Worm (Caenorhabditis elegans) whole organism, young adult: ENCODE measurements around the gene tpi-1.

Source experiments
- B0019.2 ChIP-seq: fragments of 200-800 bp; sonication (Bioruptor generic); conservative IDR thresholded peaks from 2 replicates; pipeline ENCODE4 v1.3.6; 2022; ENCODE audit warnings: missing genetic modification reagents, missing genetic modification characterization, missing compliant biosample characterization
- B0261.1 ChIP-seq: sonication (generic microtip); optimal IDR thresholded peaks from 2 replicates; lab custom pipeline; 2016; ENCODE audit warnings: mild to moderate bottlenecking, missing genetic modification characterization, moderate library complexity, missing compliant biosample characterization
- D2030.7 ChIP-seq: fragments of 200-800 bp; sonication (Bioruptor generic); IDR thresholded peaks from 2 replicates; pipeline ENCODE4 v1.3.6; 2022; ENCODE audit warnings: missing genetic modification reagents, missing genetic modification characterization, missing compliant biosample characterization
- F22D6.2 ChIP-seq: sonication (generic microtip); optimal IDR thresholded peaks from 2 replicates; lab custom pipeline; 2016; ENCODE audit warnings: mild to moderate bottlenecking, missing genetic modification characterization, missing compliant biosample characterization
- F33H1.4 ChIP-seq: fragments of 200-800 bp; sonication (Bioruptor generic); IDR thresholded peaks from 2 replicates; pipeline ENCODE4 v1.3.6; 2022; ENCODE audit warnings: missing genetic modification reagents, missing genetic modification characterization, missing compliant biosample characterization
- F52B5.7 ChIP-seq: sonication (generic microtip); optimal IDR thresholded peaks from 2 replicates; lab custom pipeline; 2016; ENCODE audit warnings: mild to moderate bottlenecking, missing genetic modification characterization, missing compliant biosample characterization
- F55B11.4 ChIP-seq: sonication (generic microtip); optimal IDR thresholded peaks from 2 replicates; lab custom pipeline; 2016; ENCODE audit warnings: missing compliant biosample characterization, missing genetic modification characterization, borderline replicate concordance; ENCODE audit not compliant: insufficient read depth
- K11D2.4 ChIP-seq: fragments of 200-800 bp; sonication (Bioruptor generic); IDR thresholded peaks from 2 replicates; pipeline ENCODE4 v1.3.6; 2022; ENCODE audit warnings: missing genetic modification reagents, missing genetic modification characterization, missing compliant biosample characterization
- K12H6.12 ChIP-seq: fragments of 200-800 bp; sonication (Bioruptor generic); optimal IDR thresholded peaks from 2 replicates; lab custom pipeline; 2018; ENCODE audit warnings: mild to moderate bottlenecking, missing genetic modification characterization, missing compliant biosample characterization
- T26A5.8 ChIP-seq: sonication (generic microtip); optimal IDR thresholded peaks from 2 replicates; lab custom pipeline; 2016; ENCODE audit warnings: missing genetic modification characterization, missing compliant biosample characterization
- Y53F4B.3 ChIP-seq: fragments of 200-800 bp; sonication (Bioruptor generic); IDR thresholded peaks from 2 replicates; pipeline ENCODE4 v1.3.6; 2022; ENCODE audit warnings: missing genetic modification reagents, missing genetic modification characterization, missing compliant biosample characterization
- Y67H2A.10 ChIP-seq: fragments of 200-800 bp; sonication (Bioruptor generic); conservative IDR thresholded peaks from 2 replicates; pipeline ENCODE4 v1.3.6; 2022; ENCODE audit warnings: missing genetic modification reagents, missing genetic modification characterization, missing compliant biosample characterization
- Y79H2A.3 ChIP-seq: fragments of 200-800 bp; sonication (Bioruptor generic); conservative IDR thresholded peaks from 2 replicates; pipeline ENCODE4 v1.3.6; 2022; ENCODE audit warnings: missing genetic modification reagents, missing genetic modification characterization, missing compliant biosample characterization
- Y95B8A.8 ChIP-seq: fragments of 200-800 bp; sonication (Bioruptor generic); IDR thresholded peaks from 2 replicates; pipeline ENCODE4 v1.3.6; 2022; ENCODE audit warnings: missing genetic modification reagents, missing genetic modification characterization, missing compliant biosample characterization
- akir-1 ChIP-seq: fragments of 200-800 bp; sonication (Bioruptor generic); optimal IDR thresholded peaks from 2 replicates; lab custom pipeline; 2018; ENCODE audit warnings: mild to moderate bottlenecking, missing genetic modification characterization, moderate library complexity, missing compliant biosample characterization
- ama-1 ChIP-seq, 3 experiments: fragments of 150-350 bp in 1 of 3; sonication (generic microtip) in 2 of 3; optimal IDR thresholded peaks; 2 replicates each; lab custom pipeline; 2014 to 2018; ENCODE audit warnings: missing biosample characterization in 2 of 3, missing genetic modification characterization in 2 of 3, missing genetic modification reagents in 2 of 3
- atf-7 ChIP-seq: sonication (generic microtip); optimal IDR thresholded peaks from 2 replicates; lab custom pipeline; 2017; ENCODE audit warnings: mild to moderate bottlenecking, missing genetic modification characterization, missing compliant biosample characterization
- athp-1 ChIP-seq: sonication (generic microtip); optimal IDR thresholded peaks from 2 replicates; lab custom pipeline; 2017; ENCODE audit warnings: mild to moderate bottlenecking, missing genetic modification characterization, missing compliant biosample characterization
- attf-3 ChIP-seq: fragments of 200-800 bp; sonication (Bioruptor generic); conservative IDR thresholded peaks from 2 replicates; pipeline ENCODE4 v1.3.6; 2022; ENCODE audit warnings: missing genetic modification reagents, missing genetic modification characterization, missing compliant biosample characterization
- ccch-3 ChIP-seq: fragments of 200-800 bp; sonication (Bioruptor generic); optimal IDR thresholded peaks from 2 replicates; lab custom pipeline; 2018; ENCODE audit warnings: mild to moderate bottlenecking, missing genetic modification characterization, missing compliant biosample characterization
- cebp-1 ChIP-seq, 2 experiments: fragments of 200-800 bp in 1 of 2; sonication (Bioruptor generic) in 1 of 2; sonication (generic microtip) in 1 of 2; IDR thresholded peaks in 1 of 2; optimal IDR thresholded peaks in 1 of 2; 2 replicates each; pipeline versions ENCODE4 v1.3.6 to Lab custom; 2017 to 2022; ENCODE audit warnings: missing compliant biosample characterization in 2 of 2, missing genetic modification characterization in 2 of 2, mild to moderate bottlenecking in 1 of 2, missing genetic modification reagents in 1 of 2, moderate library complexity in 1 of 2
- ceh-79 ChIP-seq: sonication (generic microtip); optimal IDR thresholded peaks from 2 replicates; lab custom pipeline; 2017; ENCODE audit warnings: mild to moderate bottlenecking, missing genetic modification characterization, missing compliant biosample characterization
- die-1 ChIP-seq: sonication (generic microtip); optimal IDR thresholded peaks from 2 replicates; lab custom pipeline; 2016; ENCODE audit warnings: missing genotype, mild to moderate bottlenecking, missing genetic modification characterization, missing compliant biosample characterization
- dpl-1 ChIP-seq: fragments of 150-350 bp; optimal IDR thresholded peaks from 2 replicates; lab custom pipeline; 2014; ENCODE audit warnings: missing biosample characterization, missing genetic modification reagents, missing genetic modification characterization
- egl-44 ChIP-seq: fragments of 200-800 bp; sonication (Bioruptor generic); IDR thresholded peaks from 2 replicates; pipeline ENCODE4 v1.3.6; 2022; ENCODE audit warnings: missing genetic modification reagents, missing genetic modification characterization, missing compliant biosample characterization
- ekl-4 ChIP-seq: fragments of 200-800 bp; sonication (Bioruptor generic); IDR thresholded peaks from 2 replicates; pipeline ENCODE4 v1.3.6; 2022; ENCODE audit warnings: missing genetic modification reagents, missing genetic modification characterization, missing compliant biosample characterization
- ets-4 ChIP-seq: fragments of 200-800 bp; sonication (Bioruptor generic); optimal IDR thresholded peaks from 2 replicates; lab custom pipeline; 2018; ENCODE audit warnings: mild to moderate bottlenecking, missing genetic modification characterization, missing compliant biosample characterization
- him-1 ChIP-seq: sonication (generic microtip); optimal IDR thresholded peaks from 2 replicates; lab custom pipeline; 2016; ENCODE audit warnings: missing genotype, missing genetic modification reagents, missing genetic modification characterization, missing compliant biosample characterization
- hlh-26 ChIP-seq: fragments of 200-800 bp; sonication (Bioruptor generic); conservative IDR thresholded peaks from 2 replicates; pipeline ENCODE4 v1.3.6; 2022; ENCODE audit warnings: missing genetic modification reagents, missing genetic modification characterization, missing compliant biosample characterization
- hmg-1.2 ChIP-seq: fragments of 200-800 bp; sonication (Bioruptor generic); IDR thresholded peaks from 2 replicates; pipeline ENCODE4 v1.3.6; 2022; ENCODE audit warnings: missing genetic modification reagents, missing genetic modification characterization, missing compliant biosample characterization
- lag-1 ChIP-seq: fragments of 200-800 bp; sonication (Bioruptor generic); IDR thresholded peaks from 2 replicates; pipeline ENCODE4 v1.3.6; 2022; ENCODE audit warnings: missing genetic modification reagents, missing genetic modification characterization, missing compliant biosample characterization
- lsl-1 ChIP-seq: fragments of 200-800 bp; sonication (Bioruptor generic); optimal IDR thresholded peaks from 2 replicates; lab custom pipeline; 2018; ENCODE audit warnings: mild to moderate bottlenecking, missing genetic modification characterization, moderate library complexity, missing compliant biosample characterization
- madf-3 ChIP-seq: fragments of 200-800 bp; sonication (Bioruptor generic); IDR thresholded peaks from 2 replicates; pipeline ENCODE4 v1.3.6; 2022; ENCODE audit warnings: missing genetic modification reagents, missing genetic modification characterization, missing compliant biosample characterization
- mes-4 ChIP-seq: sonication (generic microtip); optimal IDR thresholded peaks from 2 replicates; lab custom pipeline; 2016; ENCODE audit warnings: missing genotype, missing genetic modification characterization, missing compliant biosample characterization
- mxl-1 ChIP-seq: sonication (generic microtip); optimal IDR thresholded peaks from 2 replicates; lab custom pipeline; 2016; ENCODE audit warnings: missing genetic modification characterization, missing compliant biosample characterization
- nhr-27 ChIP-seq: fragments of 200-800 bp; sonication (Bioruptor generic); optimal IDR thresholded peaks from 2 replicates; lab custom pipeline; 2018; ENCODE audit warnings: mild to moderate bottlenecking, missing genetic modification characterization, moderate library complexity, missing compliant biosample characterization
- nhr-90 ChIP-seq: sonication (generic microtip); optimal IDR thresholded peaks from 2 replicates; lab custom pipeline; 2016; ENCODE audit warnings: missing genotype, mild to moderate bottlenecking, missing genetic modification characterization, missing compliant biosample characterization
- pha-4 ChIP-seq: fragments of 150-350 bp; sonication (generic microtip); optimal IDR thresholded peaks from 2 replicates; lab custom pipeline; 2014; ENCODE audit warnings: missing biosample characterization, missing genetic modification reagents, missing genetic modification characterization
- rec-8 ChIP-seq, 2 experiments: sonication (generic microtip); optimal IDR thresholded peaks; 2 replicates each; lab custom pipeline; 2016; ENCODE audit warnings: mild to moderate bottlenecking in 2 of 2, missing genetic modification characterization in 2 of 2, missing genetic modification reagents in 2 of 2, missing genotype in 2 of 2, missing biosample characterization in 1 of 2, missing compliant biosample characterization in 1 of 2, moderate library complexity in 1 of 2
- snpc-1.1 ChIP-seq: sonication (generic microtip); optimal IDR thresholded peaks from 2 replicates; lab custom pipeline; 2017; ENCODE audit warnings: missing genetic modification characterization, mild to moderate bottlenecking, missing compliant biosample characterization, antibody characterized with exemption, moderate library complexity, missing genotype, missing genetic modification reagents; ENCODE audit not compliant: insufficient read depth
- tbp1 ChIP-seq: fragments of 200-800 bp; sonication (Bioruptor generic); optimal IDR thresholded peaks from 2 replicates; lab custom pipeline; 2018; ENCODE audit warnings: mild to moderate bottlenecking, missing genetic modification characterization, missing compliant biosample characterization
- tlf-1 ChIP-seq: fragments of 200-800 bp; sonication (Bioruptor generic); optimal IDR thresholded peaks from 2 replicates; lab custom pipeline; 2018; ENCODE audit warnings: mild to moderate bottlenecking, missing genetic modification characterization, missing compliant biosample characterization
- zim-3 ChIP-seq: sonication (generic microtip); optimal IDR thresholded peaks from 2 replicates; lab custom pipeline; 2017; ENCODE audit warnings: mild to moderate bottlenecking, missing genetic modification characterization, moderate library complexity, missing compliant biosample characterization
- ztf-18 ChIP-seq: sonication (generic microtip); optimal IDR thresholded peaks from 2 replicates; lab custom pipeline; 2016; ENCODE audit warnings: missing genotype, mild to moderate bottlenecking, missing genetic modification characterization, missing compliant biosample characterization
- ztf-25 ChIP-seq: fragments of 200-800 bp; sonication (Bioruptor generic); IDR thresholded peaks from 2 replicates; pipeline ENCODE4 v1.3.6; 2022; ENCODE audit warnings: missing genetic modification reagents, missing genetic modification characterization, missing compliant biosample characterization
- ztf-26 ChIP-seq: sonication (generic microtip); optimal IDR thresholded peaks from 2 replicates; lab custom pipeline; 2017; ENCODE audit warnings: missing genetic modification characterization, missing compliant biosample characterization
- ztf-28 ChIP-seq: fragments of 200-800 bp; sonication (Bioruptor generic); IDR thresholded peaks from 2 replicates; pipeline ENCODE4 v1.3.6; 2022; ENCODE audit warnings: missing genetic modification reagents, missing genetic modification characterization, missing compliant biosample characterization

The tpi-1 gene

DNA sequence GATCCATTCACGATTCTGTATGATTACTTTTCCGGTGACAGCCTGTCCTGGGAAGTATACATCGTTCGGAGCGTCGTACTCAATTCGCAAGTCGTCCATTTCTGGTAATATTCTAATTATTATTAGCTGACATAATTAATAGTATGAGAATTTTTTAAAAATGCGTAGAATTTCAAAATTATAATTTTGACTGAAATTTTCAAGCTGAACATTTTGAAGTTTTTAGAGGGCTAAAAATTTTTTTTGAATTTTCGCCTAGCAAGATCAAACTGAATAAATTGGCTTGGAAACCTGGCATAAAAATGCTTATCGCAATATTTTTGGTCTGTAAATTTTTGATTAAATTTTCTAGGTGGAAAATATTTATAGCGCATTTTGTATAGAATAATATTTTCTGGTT is 23.6 kb upstream of the tpi-1 start, which contains the start of gene arrd-7 (continued):
- TF ChIP-seq F55B11.4 (tag; lab: Kevin White, UChicago), result no peak
- TF ChIP-seq, all 124 proteins: peak for 0

ce11 chrII:12059872-12060271 is 20.9 kb upstream of the tpi-1 start:
- TF ChIP-seq Y67H2A.10 (GFP tag; lab: Robert Waterston, UW), result no peak
- TF ChIP-seq mes-4 (tag; lab: Kevin White, UChicago), result no peak
- TF ChIP-seq ztf-28 (GFP tag; lab: Robert Waterston, UW), result 0 out of 2 replicates have a peak, but pooled peaks have one; percentile 31
- no peak for TF ChIP-seq Y53F4B.3 (GFP tag; lab: Robert Waterston, UW)
- TF ChIP-seq F33H1.4 (GFP tag; lab: Robert Waterston, UW), result no peak
- TF ChIP-seq F52B5.7, result no peak
- no peak for TF ChIP-seq attf-3
- TF ChIP-seq hlh-26, result no peak
- TF ChIP-seq ztf-26 (tag; lab: Kevin White, UChicago), result peak; percentile 32
- no peak for TF ChIP-seq F22D6.2 (tag; lab: Kevin White, UChicago)
- TF ChIP-seq tlf-1 (GFP tag; lab: Kevin White, UChicago), result peak; percentile 3
- no peak for TF ChIP-seq nhr-27 (tag; lab: Kevin White, UChicago)
- no peak for TF ChIP-seq B0261.1 (tag; lab: Kevin White, UChicago)
- TF ChIP-seq ztf-25 (GFP tag; lab: Robert Waterston, UW), result no peak
- TF ChIP-seq K12H6.12, result no peak
- TF ChIP-seq mxl-1 (tag; lab: Kevin White, UChicago), result no peak
- no peak for TF ChIP-seq ceh-79 (tag; lab: Kevin White, UChicago)
- no peak for TF ChIP-seq hmg-1.2
- no peak for TF ChIP-seq pha-4 (tag; lab: Kevin White, UChicago)
- TF ChIP-seq nhr-90 (tag; lab: Kevin White, UChicago), result no peak
- no peak for TF ChIP-seq Y95B8A.8 (GFP tag; lab: Robert Waterston, UW)
- TF ChIP-seq ets-4 (GFP tag; lab: Kevin White, UChicago), result no peak
- TF ChIP-seq dpl-1 (GFP tag; lab: Kevin White, UChicago), result no peak
- no peak for TF ChIP-seq tbp1 (GFP tag; lab: Kevin White, UChicago)
- TF ChIP-seq zim-3, result peak; percentile 9
- no peak for TF ChIP-seq athp-1 (tag; lab: Kevin White, UChicago)
- no peak for TF ChIP-seq lag-1 (GFP tag; lab: Robert Waterston, UW)
- no peak for TF ChIP-seq rec-8 (tag; optimal IDR thresholded peaks at IDR 0.05; lab: Kevin White, UChicago)
- no peak for TF ChIP-seq die-1 (tag; lab: Kevin White, UChicago)
- TF ChIP-seq him-1 (tag; lab: Kevin White, UChicago), result peak; percentile 78
- no peak for TF ChIP-seq ccch-3
- no peak for TF ChIP-seq snpc-1.1
- TF ChIP-seq K11D2.4 (GFP tag; lab: Robert Waterston, UW), result peak; percentile 27; the same call in 1 of the 2 replicates
- no peak for TF ChIP-seq egl-44 (GFP tag; lab: Robert Waterston, UW)
- peak; percentile 85 for TF ChIP-seq madf-3 (GFP tag; lab: Robert Waterston, UW)
- no peak for TF ChIP-seq D2030.7
- TF ChIP-seq T26A5.8 (tag; lab: Kevin White, UChicago), result no peak
- TF ChIP-seq atf-7, result no peak
- no peak for TF ChIP-seq ekl-4 (GFP tag; lab: Robert Waterston, UW)
- TF ChIP-seq Y79H2A.3 (GFP tag; lab: Robert Waterston, UW), result no peak
- peak; percentile 26 for TF ChIP-seq ama-1 (optimal IDR thresholded peaks at IDR 0.05; lab: Kevin White, UChicago)
- no peak for TF ChIP-seq ama-1 (GFP tag; optimal IDR thresholded peaks at IDR 0.05; lab: Kevin White, UChicago)
- TF ChIP-seq B0019.2 (GFP tag; lab: Robert Waterston, UW), result no peak
- TF ChIP-seq cebp-1 (GFP tag; IDR thresholded peaks at IDR 0.05; lab: Robert Waterston, UW), result no peak
- TF ChIP-seq cebp-1 (tag; optimal IDR thresholded peaks at IDR 0.05; lab: Kevin White, UChicago), result peak; percentile 58
- no peak for TF ChIP-seq ztf-18 (tag; lab: Kevin White, UChicago)
- TF ChIP-seq lsl-1 (GFP tag; lab: Kevin White, UChicago), result no peak
- no peak for TF ChIP-seq akir-1
